Worm (Caenorhabditis elegans): ENCODE measurements around the gene K08D8.6.
"Not testable (repeated sequence)": the region's sequence is repeated elsewhere in the genome, so short reads cannot be mapped to it uniquely, and the experiment has no call there.

K08D8.6 gene

ce11 chrIV:12879557-12879956, 10.8 kb downstream of the K08D8.6 start, which contains the start of gene ZK896.5:
Gene ZK896.5 (minus strand): TSS chrIV:12879645.
- TF ChIP-seq elt-2 (tag; optimal IDR thresholded peaks at IDR 0.05) = peak; percentile 78
- TF ChIP-seq ceh-8 (GFP tag; optimal IDR thresholded peaks at IDR 0.05) = no peak
- no peak for TF ChIP-seq efl-1 (optimal IDR thresholded peaks at IDR 0.05)
- peak in 1 of 2 experiments; percentile 38 for TF ChIP-seq efl-1 (GFP tag; optimal IDR thresholded peaks at IDR 0.05 in 1 of 2)
- peak; percentile 4 for TF ChIP-seq nhr-20 (tag; optimal IDR thresholded peaks at IDR 0.05)

- TF ChIP-seq elt-2 (tag; optimal IDR thresholded peaks at IDR 0.05) = peak; percentile 49
- TF ChIP-seq mdl-1 (tag; optimal IDR thresholded peaks at IDR 0.05) = no peak
- TF ChIP-seq egl-13 (tag; optimal IDR thresholded peaks at IDR 0.05) = no peak
Measured at ce11 chrIV:12876558-12876957, 13.8 kb downstream of the K08D8.6 start.

- not testable (repeated sequence) for TF ChIP-seq ztf-4, nhr-71, aha-1 (tag; optimal IDR thresholded peaks at IDR 0.05)
Measured at ce11 chrIV:12875260-12875659, 15.0 kb downstream of the K08D8.6 start, which contains the start of gene ZK896.1. Gene ZK896.1 (minus strand): TSS chrIV:12875360.

- TF ChIP-seq unc-86 (tag; optimal IDR thresholded peaks at IDR 0.05) = no peak
- TF ChIP-seq elt-2 (tag; optimal IDR thresholded peaks at IDR 0.05) = peak; percentile 73
Measured at ce11 chrIV:12871445-12871947, 18.8 kb downstream of the K08D8.6 start, which contains the start of gene clec-187. Gene clec-187 (minus strand): TSS chrIV:12871495.

- TF ChIP-seq pax-3 (tag; optimal IDR thresholded peaks at IDR 0.05) (no peak), nhr-85 (tag) (no peak), pag-3 (tag; optimal IDR thresholded peaks at IDR 0.05; ENCODE audit: borderline replicate concordance, insufficient read depth) (no peak), nhr-76 (tag; optimal IDR thresholded peaks at IDR 0.05) (no peak), nhr-19 (GFP tag; conservative IDR thresholded peaks at IDR 0.05) (no peak), jun-1 (tag; optimal IDR thresholded peaks at IDR 0.05) (no peak), lin-14 (GFP tag; optimal IDR thresholded peaks at IDR 0.05) (no peak), skn-1 (tag; optimal IDR thresholded peaks at IDR 0.05) (no peak), Y116A8C.19 (tag; optimal IDR thresholded peaks at IDR 0.05; ENCODE audit: borderline replicate concordance) (no peak), fos-1 (tag; optimal IDR thresholded peaks at IDR 0.05) (no peak), nhr-90 (tag; optimal IDR thresholded peaks at IDR 0.05; ENCODE audit: poor library complexity) (no peak), aly-2 (tag; optimal IDR thresholded peaks at IDR 0.05) (no peak), ces-1 (GFP tag; optimal IDR thresholded peaks at IDR 0.05) (no peak), lin-15B (tag; optimal IDR thresholded peaks at IDR 0.05) (no peak)
Measured at ce11 chrIV:12870315-12870714, 20.0 kb downstream of the K08D8.6 start.

ce11 chrIV:12869812-12870211, 20.5 kb downstream of the K08D8.6 start:
- TF ChIP-seq lsy-2 (tag; optimal IDR thresholded peaks at IDR 0.05) = no peak
- no peak for TF ChIP-seq unc-30 (tag; optimal IDR thresholded peaks at IDR 0.05)
- TF ChIP-seq mab-9 (GFP tag; IDR thresholded peaks at IDR 0.05) = no peak
- no peak for TF ChIP-seq sup-37 (GFP tag; optimal IDR thresholded peaks at IDR 0.05)
- TF ChIP-seq hlh-4 (tag; optimal IDR thresholded peaks at IDR 0.05) = no peak
- no peak for TF ChIP-seq blmp-1 (tag; optimal IDR thresholded peaks at IDR 0.05)
- TF ChIP-seq ztf-4 (tag; optimal IDR thresholded peaks at IDR 0.05) = no peak

- no peak for TF ChIP-seq fos-1 (tag; optimal IDR thresholded peaks at IDR 0.05)
- TF ChIP-seq elt-2 (tag; optimal IDR thresholded peaks at IDR 0.05) = peak; percentile 34
- no peak for TF ChIP-seq fkh-10 (GFP tag; optimal IDR thresholded peaks at IDR 0.05)
- TF ChIP-seq nhr-85 (tag) = no peak
- no peak for TF ChIP-seq efl-3 (GFP tag; optimal IDR thresholded peaks at IDR 0.05)
- no peak for TF ChIP-seq nhr-19 (GFP tag; conservative IDR thresholded peaks at IDR 0.05)
Measured at ce11 chrIV:12869383-12869782, 20.9 kb downstream of the K08D8.6 start.

All from whole organism, L1 larva.